Worm (Caenorhabditis elegans) whole organism, L4 larva: ENCODE measurements around the gene epn-1.

ENCODE experiments used
- D1046.2 ChIP-seq: fragments of 200-800 bp; sonication (Bioruptor generic); IDR thresholded peaks from 2 replicates; pipeline ENCODE4 v1.3.6; 2022; ENCODE audit warnings: missing genetic modification characterization, missing compliant biosample characterization
- F10B5.3 ChIP-seq: sonication (generic microtip); optimal IDR thresholded peaks from 2 replicates; lab custom pipeline; 2016; ENCODE audit warnings: mild to moderate bottlenecking, missing genetic modification characterization, missing compliant biosample characterization
- R02D3.7 ChIP-seq: fragments of 150-350 bp; sonication (generic microtip); optimal IDR thresholded peaks from 3 replicates; lab custom pipeline; 2014; ENCODE audit warnings: missing biosample characterization, missing genetic modification characterization
- T20F7.1 ChIP-seq: fragments of 200-800 bp; sonication (Bioruptor generic); optimal IDR thresholded peaks from 2 replicates; lab custom pipeline; 2018; ENCODE audit warnings: mild to moderate bottlenecking, missing genetic modification characterization, missing compliant biosample characterization
- T26A8.4 ChIP-seq: fragments of 200-800 bp; sonication (Bioruptor generic); IDR thresholded peaks from 2 replicates; pipeline ENCODE4 v1.3.6; 2022; ENCODE audit warnings: missing genetic modification characterization, missing compliant biosample characterization
- Y105C5A.15 ChIP-seq: fragments of 200-800 bp; sonication (Bioruptor generic); IDR thresholded peaks from 2 replicates; pipeline ENCODE4 v1.3.6; 2022; ENCODE audit warnings: missing genetic modification characterization, missing compliant biosample characterization
- Y75B8A.6 ChIP-seq: fragments of 200-800 bp; sonication (Bioruptor generic); IDR thresholded peaks from 2 replicates; pipeline ENCODE4 v1.3.6; 2022; ENCODE audit warnings: missing genetic modification reagents, missing genetic modification characterization, missing compliant biosample characterization
- ZK546.5 ChIP-seq, 2 experiments: sonication (generic microtip); optimal IDR thresholded peaks; 2 replicates each; lab custom pipeline; 2017; ENCODE audit warnings: missing biosample characterization in 2 of 2, missing genetic modification characterization in 2 of 2
- ceh-28 ChIP-seq: fragments of 150-350 bp; optimal IDR thresholded peaks from 2 replicates; lab custom pipeline; 2014; ENCODE audit warnings: missing biosample characterization, missing genetic modification reagents, missing genetic modification characterization
- ceh-32 ChIP-seq: sonication (generic microtip); optimal IDR thresholded peaks from 2 replicates; lab custom pipeline; 2016; ENCODE audit warnings: mild to moderate bottlenecking, missing genetic modification characterization, missing compliant biosample characterization; ENCODE audit not compliant: poor library complexity
- ceh-62 ChIP-seq: sonication (generic microtip); optimal IDR thresholded peaks from 2 replicates; lab custom pipeline; 2017; ENCODE audit warnings: missing biosample characterization, missing genetic modification characterization
- ceh-82 ChIP-seq: sonication (generic microtip); optimal IDR thresholded peaks from 2 replicates; lab custom pipeline; 2017; ENCODE audit warnings: missing biosample characterization, missing genetic modification characterization
- cey-2 ChIP-seq: sonication (generic microtip); optimal IDR thresholded peaks from 3 replicates; lab custom pipeline; 2017; ENCODE audit warnings: missing genetic modification characterization, mild to moderate bottlenecking, missing compliant biosample characterization, antibody characterized with exemption, borderline replicate concordance; ENCODE audit not compliant: insufficient read depth
- ctbp-1 ChIP-seq: fragments of 200-800 bp; sonication (Bioruptor generic); IDR thresholded peaks from 2 replicates; pipeline ENCODE4 v1.3.6; 2022; ENCODE audit warnings: missing genetic modification reagents, missing genetic modification characterization, missing compliant biosample characterization
- daf-16 ChIP-seq, 3 experiments: sonication (generic microtip); optimal IDR thresholded peaks; 2 replicates each; lab custom pipeline; 2016 to 2017; ENCODE audit warnings: missing genetic modification characterization in 3 of 3, missing genetic modification reagents in 3 of 3, mild to moderate bottlenecking in 2 of 3, missing compliant biosample characterization in 2 of 3, missing biosample characterization in 1 of 3, moderate library complexity in 1 of 3
- daf-19 ChIP-seq: fragments of 200-800 bp; sonication (Bioruptor generic); conservative IDR thresholded peaks from 2 replicates; pipeline ENCODE4 v1.3.6; 2022; ENCODE audit warnings: missing genetic modification characterization, missing compliant biosample characterization
- dmd-8 ChIP-seq: fragments of 200-800 bp; sonication (Bioruptor generic); IDR thresholded peaks from 2 replicates; pipeline ENCODE4 v1.3.6; 2022; ENCODE audit warnings: missing genetic modification characterization, missing compliant biosample characterization
- dmd-9 ChIP-seq: fragments of 200-800 bp; sonication (Bioruptor generic); IDR thresholded peaks from 2 replicates; pipeline ENCODE4 v1.3.6; 2022; ENCODE audit warnings: missing genetic modification reagents, missing genetic modification characterization, missing compliant biosample characterization
- egl-43 ChIP-seq: fragments of 200-800 bp; sonication (Bioruptor generic); IDR thresholded peaks from 2 replicates; pipeline ENCODE4 v1.3.6; 2022; ENCODE audit warnings: missing genetic modification reagents, missing genetic modification characterization, missing compliant biosample characterization
- hif-1 ChIP-seq, 2 experiments: sonication (generic microtip); optimal IDR thresholded peaks; 2 replicates each; lab custom pipeline; 2016 to 2017; ENCODE audit warnings: missing compliant biosample characterization in 2 of 2, missing genetic modification characterization in 2 of 2, missing genetic modification reagents in 2 of 2, missing genotype in 2 of 2, mild to moderate bottlenecking in 1 of 2
- jun-1 ChIP-seq: fragments of 150-350 bp; optimal IDR thresholded peaks from 2 replicates; lab custom pipeline; 2014; ENCODE audit warnings: missing biosample characterization, missing genetic modification reagents, missing genetic modification characterization
- lin-15B ChIP-seq: fragments of 150-350 bp; sonication (generic microtip); optimal IDR thresholded peaks from 3 replicates; lab custom pipeline; 2014; ENCODE audit warnings: missing biosample characterization, missing genetic modification characterization
- lsy-2 ChIP-seq, 2 experiments: fragments of 150-350 bp in 1 of 2; sonication (generic microtip) in 1 of 2; optimal IDR thresholded peaks; 2 replicates each; lab custom pipeline; 2014 to 2017; ENCODE audit warnings: missing biosample characterization in 2 of 2, missing genetic modification characterization in 2 of 2
- madf-5 ChIP-seq, 2 experiments: fragments of 200-800 bp; sonication (Bioruptor generic); IDR thresholded peaks; 2 replicates each; pipeline ENCODE4 v1.3.6; 2022; ENCODE audit warnings: missing compliant biosample characterization in 2 of 2, missing genetic modification characterization in 2 of 2
- madf-9 ChIP-seq: fragments of 200-800 bp; sonication (Bioruptor generic); conservative IDR thresholded peaks from 2 replicates; pipeline ENCODE4 v1.3.6; 2022; ENCODE audit warnings: missing genetic modification reagents, missing genetic modification characterization, missing compliant biosample characterization
- mdl-1 ChIP-seq, 2 experiments: fragments of 150-350 bp in 1 of 2; sonication (generic microtip) in 1 of 2; optimal IDR thresholded peaks; 2 replicates each; lab custom pipeline; 2014 to 2017; ENCODE audit warnings: missing biosample characterization in 2 of 2, missing genetic modification characterization in 2 of 2
- mdt-29 ChIP-seq: fragments of 200-800 bp; sonication (Bioruptor generic); IDR thresholded peaks from 2 replicates; pipeline ENCODE4 v1.3.6; 2022; ENCODE audit warnings: missing genetic modification reagents, missing genetic modification characterization, missing compliant biosample characterization
- mep-1 ChIP-seq: fragments of 150-350 bp; sonication (generic microtip); optimal IDR thresholded peaks from 3 replicates; lab custom pipeline; 2014; ENCODE audit warnings: missing biosample characterization, missing genetic modification characterization
- mes-2 ChIP-seq: sonication (generic microtip); optimal IDR thresholded peaks from 2 replicates; lab custom pipeline; 2016; ENCODE audit warnings: missing genotype, mild to moderate bottlenecking, missing genetic modification characterization, missing compliant biosample characterization; ENCODE audit not compliant: poor library complexity, severe bottlenecking
- mxl-3 ChIP-seq: fragments of 200-800 bp; sonication (Bioruptor generic); optimal IDR thresholded peaks from 2 replicates; lab custom pipeline; 2018; ENCODE audit warnings: mild to moderate bottlenecking, missing genetic modification characterization, missing compliant biosample characterization
- nhr-10 ChIP-seq: fragments of 150-350 bp; optimal IDR thresholded peaks from 2 replicates; lab custom pipeline; 2014; ENCODE audit warnings: missing biosample characterization, missing genetic modification characterization
- nhr-102 ChIP-seq: sonication (generic microtip); optimal IDR thresholded peaks from 2 replicates; lab custom pipeline; 2016; ENCODE audit warnings: mild to moderate bottlenecking, missing genetic modification characterization, moderate library complexity, missing compliant biosample characterization
- nhr-11 ChIP-seq: fragments of 150-350 bp; optimal IDR thresholded peaks from 2 replicates; lab custom pipeline; 2014; ENCODE audit warnings: missing biosample characterization, missing genetic modification characterization
- nhr-28 ChIP-seq: fragments of 150-350 bp; optimal IDR thresholded peaks from 2 replicates; lab custom pipeline; 2014; ENCODE audit warnings: missing biosample characterization, missing genetic modification characterization
- nhr-41 ChIP-seq: fragments of 200-800 bp; sonication (Bioruptor generic); IDR thresholded peaks from 2 replicates; pipeline ENCODE4 v1.3.6; 2022; ENCODE audit warnings: missing genetic modification reagents, missing genetic modification characterization, missing compliant biosample characterization
- nhr-48 ChIP-seq: sonication (generic microtip); optimal IDR thresholded peaks from 2 replicates; lab custom pipeline; 2016; ENCODE audit warnings: mild to moderate bottlenecking, missing genetic modification characterization, missing compliant biosample characterization
- nhr-77 ChIP-seq: fragments of 150-350 bp; optimal IDR thresholded peaks from 2 replicates; lab custom pipeline; 2014; ENCODE audit warnings: missing biosample characterization, missing genetic modification characterization
- php-3 ChIP-seq: fragments of 200-800 bp; sonication (Bioruptor generic); IDR thresholded peaks from 2 replicates; pipeline ENCODE4 v1.3.6; 2022; ENCODE audit warnings: missing genetic modification reagents, missing genetic modification characterization, missing compliant biosample characterization
- pqm-1 ChIP-seq: sonication (generic microtip); optimal IDR thresholded peaks from 2 replicates; lab custom pipeline; 2017; ENCODE audit warnings: missing biosample characterization, missing genetic modification characterization
- skn-1 ChIP-seq: fragments of 150-350 bp; optimal IDR thresholded peaks from 2 replicates; lab custom pipeline; 2014; ENCODE audit warnings: missing biosample characterization, missing genetic modification characterization
- snpc-1.2 ChIP-seq: fragments of 200-800 bp; sonication (Bioruptor generic); IDR thresholded peaks from 2 replicates; pipeline ENCODE4 v1.3.6; 2022; ENCODE audit warnings: missing genetic modification reagents, missing genetic modification characterization, missing compliant biosample characterization
- snpc-4 ChIP-seq: fragments of 150-350 bp; optimal IDR thresholded peaks from 2 replicates; lab custom pipeline; 2014; ENCODE audit warnings: missing biosample characterization, missing genetic modification characterization
- spr-3 ChIP-seq: fragments of 200-800 bp; sonication (Bioruptor generic); optimal IDR thresholded peaks from 2 replicates; lab custom pipeline; 2018; ENCODE audit warnings: mild to moderate bottlenecking, missing genetic modification characterization, missing compliant biosample characterization
- tag-97 ChIP-seq: fragments of 200-800 bp; sonication (Bioruptor generic); IDR thresholded peaks from 2 replicates; pipeline ENCODE4 v1.3.6; 2022; ENCODE audit warnings: missing genetic modification characterization, missing compliant biosample characterization
- tra-1 ChIP-seq: fragments of 200-800 bp; sonication (Bioruptor generic); IDR thresholded peaks from 2 replicates; pipeline ENCODE4 v1.3.6; 2022; ENCODE audit warnings: missing genetic modification reagents, missing genetic modification characterization, missing compliant biosample characterization
- unc-130 ChIP-seq: sonication (generic microtip); optimal IDR thresholded peaks from 2 replicates; lab custom pipeline; 2016; ENCODE audit warnings: missing genetic modification reagents, missing genetic modification characterization, missing compliant biosample characterization
- unc-62 ChIP-seq, 3 experiments: fragments of 150-350 bp in 1 of 3; sonication (generic microtip); optimal IDR thresholded peaks in 2 of 3; peaks in 1 of 3; 1 replicate in 1 of 3; 2 replicates in 2 of 3; lab custom pipeline; 2014 to 2017; ENCODE audit warnings: missing biosample characterization in 3 of 3, missing genetic modification characterization in 3 of 3, missing genetic modification reagents in 3 of 3, missing genotype in 1 of 3
- zag-1 ChIP-seq: fragments of 150-350 bp; optimal IDR thresholded peaks from 2 replicates; lab custom pipeline; 2014; ENCODE audit warnings: missing biosample characterization, missing genetic modification characterization
- zip-11 ChIP-seq: fragments of 200-800 bp; sonication (Bioruptor generic); IDR thresholded peaks from 2 replicates; pipeline ENCODE4 v1.3.6; 2022; ENCODE audit warnings: missing genetic modification characterization, missing compliant biosample characterization
- zip-2 ChIP-seq: fragments of 150-350 bp; optimal IDR thresholded peaks from 2 replicates; lab custom pipeline; 2014; ENCODE audit warnings: missing biosample characterization, missing genetic modification characterization

epn-1 gene

DNA sequence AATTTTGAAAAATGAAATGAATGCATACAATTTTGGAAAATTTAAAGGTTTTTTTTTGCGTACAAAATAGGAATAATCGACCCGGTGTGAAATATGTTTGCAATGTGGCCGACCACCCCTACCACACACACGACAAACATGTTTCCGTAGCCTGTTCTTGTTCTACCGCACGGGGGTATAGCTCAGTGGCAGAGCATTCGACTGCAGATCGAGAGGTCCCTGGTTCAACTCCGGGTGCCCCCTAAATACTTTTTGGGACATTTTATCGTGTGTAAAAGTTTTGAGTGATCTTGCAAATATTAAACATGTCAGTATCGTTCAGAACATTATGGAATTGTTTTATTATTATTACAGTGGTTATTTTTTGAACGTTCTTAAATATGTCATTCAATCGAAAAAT, 13.6 kb downstream of the epn-1 start (continued):
- TF ChIP-seq unc-62 (GFP tag; optimal IDR thresholded peaks at IDR 0.05 in 1 of 2; lab: Kevin White, UChicago) (peak in 1 of 2 experiments; percentile 28), unc-62 (tag; optimal IDR thresholded peaks at IDR 0.05; lab: Kevin White, UChicago) (no peak), nhr-11 (tag; lab: Kevin White, UChicago) (no peak), tag-97 (GFP tag; lab: Robert Waterston, UW) (0 out of 2 replicates have a peak, but pooled peaks have one; percentile 54), T20F7.1 (GFP tag; lab: Kevin White, UChicago) (peak; percentile 22), cey-2 (tag; lab: Kevin White, UChicago) (no peak), D1046.2 (GFP tag; lab: Robert Waterston, UW) (peak; percentile 80; the same call in 1 of the 2 replicates), skn-1 (tag; lab: Kevin White, UChicago) (no peak), lsy-2 (tag; optimal IDR thresholded peaks at IDR 0.05; lab: Kevin White, UChicago) (peak in 1 of 2 experiments; percentile 45), snpc-1.2 (GFP tag; lab: Robert Waterston, UW) (peak; percentile 82), unc-130 (GFP tag; lab: Kevin White, UChicago) (no peak), egl-43 (GFP tag; lab: Robert Waterston, UW) (peak; percentile 95), mxl-3 (GFP tag; lab: Kevin White, UChicago) (peak; percentile 59), mep-1 (tag; lab: Kevin White, UChicago) (peak; percentile 72), zip-2 (tag; lab: Kevin White, UChicago) (peak; percentile 19), ceh-32 (tag; lab: Kevin White, UChicago) (no peak), spr-3 (GFP tag; lab: Kevin White, UChicago) (no peak), madf-5 (GFP tag; IDR thresholded peaks at IDR 0.05; lab: Robert Waterston, UW) (0 out of 4 replicates have a peak, but pooled peaks of 1 of the 2 experiments have one; percentile 68), Y75B8A.6 (no peak; the same call in 1 of the 2 replicates), ZK546.5 (tag; optimal IDR thresholded peaks at IDR 0.05; lab: Kevin White, UChicago) (no peak), ctbp-1 (GFP tag; lab: Robert Waterston, UW) (peak; percentile 57; the same call in 1 of the 2 replicates), Y105C5A.15 (GFP tag; lab: Robert Waterston, UW) (peak; percentile 90), snpc-4 (tag; lab: Kevin White, UChicago) (no peak), php-3 (GFP tag; lab: Robert Waterston, UW) (peak; percentile 69; the same call in 1 of the 2 replicates), F10B5.3 (tag; lab: Kevin White, UChicago) (peak; percentile 32), nhr-10 (no peak), jun-1 (tag; lab: Kevin White, UChicago) (no peak), tra-1 (GFP tag; lab: Robert Waterston, UW) (peak; percentile 84), madf-9 (GFP tag; lab: Robert Waterston, UW) (peak; percentile 82), ceh-62 (tag; lab: Kevin White, UChicago) (no peak), nhr-77 (tag; lab: Kevin White, UChicago) (no peak), mes-2 (no peak), nhr-28 (tag; lab: Kevin White, UChicago) (peak; percentile 13), pqm-1 (no peak), lin-15B (no peak), ceh-28 (tag; lab: Kevin White, UChicago) (no peak), ceh-82 (tag; lab: Kevin White, UChicago) (no peak), T26A8.4 (GFP tag; lab: Robert Waterston, UW) (no peak), mdt-29 (GFP tag; lab: Robert Waterston, UW) (peak; percentile 60; the same call in 1 of the 2 replicates), dmd-9 (GFP tag; lab: Robert Waterston, UW) (peak; percentile 68), nhr-41 (GFP tag; lab: Robert Waterston, UW) (0 out of 2 replicates have a peak, but pooled peaks have one; percentile 55), zip-11 (GFP tag; lab: Robert Waterston, UW) (no peak), daf-19 (GFP tag; lab: Robert Waterston, UW) (peak; percentile 89), R02D3.7 (no peak), nhr-102 (tag; lab: Kevin White, UChicago) (peak; percentile 68), mdl-1 (tag; optimal IDR thresholded peaks at IDR 0.05; lab: Kevin White, UChicago) (no peak), nhr-48 (tag; lab: Kevin White, UChicago) (peak; percentile 70), zag-1 (no peak), hif-1 (tag; optimal IDR thresholded peaks at IDR 0.05; lab: Kevin White, UChicago) (peak in 1 of 2 experiments; percentile 29), daf-16 (GFP tag; optimal IDR thresholded peaks at IDR 0.05; lab: Kevin White, UChicago) (peak; percentile 46 to 88), daf-16 (tag; optimal IDR thresholded peaks at IDR 0.05; lab: Kevin White, UChicago) (peak; percentile 38), dmd-8 (GFP tag; lab: Robert Waterston, UW) (peak; percentile 89)
